Fruit fly (Drosophila melanogaster) whole organism, embryonic: ENCODE measurements around the gene Ephrin.
A peak's percentile ranks its signal among the peaks of the same experiment; 100 is the strongest.

Experiments used
- Aef1 ChIP-seq: fragments of 200-800 bp; sonication (Bioruptor generic); IDR thresholded peaks from 3 replicates; pipeline ENCODE4 v1.3.6; 2022; ENCODE audit warnings: missing biosample characterization, missing genetic modification characterization
- Antp ChIP-seq: fragments of 200-800 bp; sonication (Bioruptor generic); optimal IDR thresholded peaks from 3 replicates; lab custom pipeline; 2016; ENCODE audit warnings: missing biosample characterization, missing genetic modification characterization
- Asciz ChIP-seq: fragments of 200-800 bp; sonication (Bioruptor generic); optimal IDR thresholded peaks from 2 replicates; lab custom pipeline; 2017; ENCODE audit warnings: missing biosample characterization, mild to moderate bottlenecking, missing genetic modification characterization, missing genetic modification reagents
- Atf6 ChIP-seq: fragments of 200-800 bp; sonication (Bioruptor generic); IDR thresholded peaks from 2 replicates; pipeline ENCODE4 v1.3.6; 2022; ENCODE audit warnings: missing biosample characterization, missing genetic modification characterization
- BEAF-32 ChIP-seq: fragments of 200-800 bp; sonication (Bioruptor generic); optimal IDR thresholded peaks from 3 replicates; lab custom pipeline; 2017; ENCODE audit warnings: missing biosample characterization, missing genetic modification characterization, mild to moderate bottlenecking, moderate library complexity, missing genetic modification reagents
- CG1024 ChIP-seq: fragments of 200-800 bp; sonication (Bioruptor generic); IDR thresholded peaks from 2 replicates; pipeline ENCODE4 v1.3.6; 2022; ENCODE audit warnings: missing biosample characterization, missing genetic modification characterization
- CG10366 ChIP-seq: fragments of 200-800 bp; sonication (Bioruptor generic); IDR thresholded peaks from 2 replicates; pipeline ENCODE4 v1.3.6; 2022; ENCODE audit warnings: missing biosample characterization, missing genetic modification characterization
- CG10959 ChIP-seq: fragments of 200-800 bp; sonication (Bioruptor generic); IDR thresholded peaks from 2 replicates; pipeline ENCODE4 v1.3.6; 2022; ENCODE audit warnings: missing biosample characterization, missing genetic modification characterization
- CG11247 ChIP-seq: fragments of 200-800 bp; sonication (Bioruptor generic); IDR thresholded peaks from 2 replicates; pipeline ENCODE4 v1.3.6; 2022; ENCODE audit warnings: missing biosample characterization, missing genetic modification characterization
- CG11560 ChIP-seq: fragments of 200-800 bp; sonication (Bioruptor generic); IDR thresholded peaks from 3 replicates; pipeline ENCODE4 v1.3.6; 2022; ENCODE audit warnings: missing biosample characterization, missing genetic modification characterization
- CG11695 ChIP-seq: fragments of 200-800 bp; sonication (Bioruptor generic); IDR thresholded peaks from 3 replicates; pipeline ENCODE4 v1.3.6; 2022; ENCODE audit warnings: missing biosample characterization, missing genetic modification characterization
- CG12236 ChIP-seq: fragments of 200-800 bp; sonication (Bioruptor generic); optimal IDR thresholded peaks from 2 replicates; lab custom pipeline; 2016; ENCODE audit warnings: missing biosample characterization, missing genetic modification characterization
- CG14667 ChIP-seq: fragments of 200-800 bp; sonication (Bioruptor generic); IDR thresholded peaks from 2 replicates; pipeline ENCODE4 v1.3.6; 2022; ENCODE audit warnings: missing biosample characterization, missing genetic modification characterization
- CG14710 ChIP-seq: fragments of 200-800 bp; sonication (Bioruptor generic); optimal IDR thresholded peaks from 3 replicates; lab custom pipeline; 2019; ENCODE audit warnings: missing biosample characterization, mild to moderate bottlenecking, missing genetic modification characterization, moderate library complexity
- CG15479 ChIP-seq: fragments of 200-800 bp; sonication (Bioruptor generic); optimal IDR thresholded peaks from 3 replicates; lab custom pipeline; 2019; ENCODE audit warnings: missing biosample characterization, mild to moderate bottlenecking, missing genetic modification characterization, moderate library complexity
- CG16815 ChIP-seq: fragments of 200-800 bp; sonication (Bioruptor generic); optimal IDR thresholded peaks from 3 replicates; lab custom pipeline; 2017; ENCODE audit warnings: missing biosample characterization, mild to moderate bottlenecking, missing genetic modification characterization
- CG17802 ChIP-seq: fragments of 200-800 bp; sonication (Bioruptor generic); optimal IDR thresholded peaks from 2 replicates; lab custom pipeline; 2018; ENCODE audit warnings: missing biosample characterization, mild to moderate bottlenecking, missing genetic modification characterization, moderate library complexity
- CG30020 ChIP-seq: fragments of 200-800 bp; optimal IDR thresholded peaks from 2 replicates; lab custom pipeline; 2019; ENCODE audit warnings: missing biosample characterization, mild to moderate bottlenecking, missing genetic modification characterization, moderate library complexity
- CG31365 ChIP-seq: fragments of 200-800 bp; sonication (Bioruptor generic); optimal IDR thresholded peaks from 2 replicates; lab custom pipeline; 2018; ENCODE audit warnings: missing biosample characterization, mild to moderate bottlenecking, missing genetic modification characterization
- CG32532 ChIP-seq: fragments of 200-800 bp; sonication (Bioruptor generic); IDR thresholded peaks from 2 replicates; pipeline ENCODE4 v1.3.6; 2022; ENCODE audit warnings: missing biosample characterization, missing genetic modification characterization
- CG33557 ChIP-seq: fragments of 200-800 bp; sonication (Bioruptor generic); optimal IDR thresholded peaks from 2 replicates; lab custom pipeline; 2019; ENCODE audit warnings: missing biosample characterization, mild to moderate bottlenecking, missing genetic modification characterization, moderate library complexity
- CG42726 ChIP-seq: fragments of 200-800 bp; sonication (Bioruptor generic); IDR thresholded peaks from 2 replicates; pipeline ENCODE4 v1.3.6; 2022; ENCODE audit warnings: missing biosample characterization, missing genetic modification characterization; ENCODE audit not compliant: partially characterized antibody
- ERR ChIP-seq: fragments of 200-800 bp; sonication (Bioruptor generic); optimal IDR thresholded peaks from 2 replicates; lab custom pipeline; 2016; ENCODE audit warnings: missing biosample characterization, missing genetic modification characterization
- Eip74EF ChIP-seq, 2 experiments: fragments of 200-800 bp in 1 of 2; fragments of >200 bp in 1 of 2; sonication (Bioruptor generic) in 1 of 2; optimal IDR thresholded peaks; 2 replicates each; lab custom pipeline; 2017 to 2019; ENCODE audit warnings: missing biosample characterization in 2 of 2, missing genetic modification characterization in 2 of 2, mild to moderate bottlenecking in 1 of 2, moderate library complexity in 1 of 2
- Hmr ChIP-seq: fragments of 200-800 bp; sonication (Bioruptor generic); optimal IDR thresholded peaks from 3 replicates; lab custom pipeline; 2017; ENCODE audit warnings: mild to moderate bottlenecking, missing biosample characterization, missing genetic modification reagents, missing genetic modification characterization
- MESR4 ChIP-seq: fragments of 200-800 bp; sonication (Bioruptor generic); optimal IDR thresholded peaks from 2 replicates; lab custom pipeline; 2018; ENCODE audit warnings: missing biosample characterization, mild to moderate bottlenecking, missing genetic modification characterization, moderate library complexity
- Mrtf ChIP-seq: fragments of 200-800 bp; sonication (Bioruptor generic); IDR thresholded peaks from 3 replicates; pipeline ENCODE4 v1.3.6; 2022; ENCODE audit warnings: missing biosample characterization, missing genetic modification characterization
- Pdp1 ChIP-seq, 2 experiments: fragments of 200-800 bp; sonication (Bioruptor generic); optimal IDR thresholded peaks; 3 replicates each; lab custom pipeline; 2016; ENCODE audit warnings: missing biosample characterization in 2 of 2, missing genetic modification characterization in 2 of 2, mild to moderate bottlenecking in 1 of 2, moderate library complexity in 1 of 2
- Six4 ChIP-seq: fragments of 200-800 bp; sonication (Bioruptor generic); optimal IDR thresholded peaks from 2 replicates; lab custom pipeline; 2016; ENCODE audit warnings: missing biosample characterization, missing genetic modification characterization
- Xrp1 ChIP-seq: fragments of 200-800 bp; sonication (Bioruptor generic); IDR thresholded peaks from 2 replicates; pipeline ENCODE4 v1.3.6; 2022; ENCODE audit warnings: missing biosample characterization, missing genetic modification characterization
- YL-1 ChIP-seq: fragments of 200-800 bp; sonication (Bioruptor generic); optimal IDR thresholded peaks from 3 replicates; lab custom pipeline; 2017; ENCODE audit warnings: missing biosample characterization, mild to moderate bottlenecking, missing genetic modification characterization
- ash1 ChIP-seq: fragments of 200-800 bp; sonication (Bioruptor generic); optimal IDR thresholded peaks from 2 replicates; lab custom pipeline; 2018; ENCODE audit warnings: missing biosample characterization, mild to moderate bottlenecking, missing genetic modification characterization
- bsh ChIP-seq, 2 experiments: fragments of 200-800 bp; sonication (Bioruptor generic); optimal IDR thresholded peaks; 2 replicates each; lab custom pipeline; 2017 to 2018; ENCODE audit warnings: mild to moderate bottlenecking in 2 of 2, missing biosample characterization in 2 of 2, missing genetic modification characterization in 2 of 2, moderate library complexity in 1 of 2
- cad ChIP-seq: fragments of >200 bp; optimal IDR thresholded peaks from 2 replicates; lab custom pipeline; 2017; ENCODE audit warnings: missing biosample characterization, missing genetic modification characterization
- caup ChIP-seq: fragments of 200-800 bp; sonication (Bioruptor generic); optimal IDR thresholded peaks from 3 replicates; lab custom pipeline; 2017; ENCODE audit warnings: missing biosample characterization, mild to moderate bottlenecking, missing genetic modification characterization, moderate library complexity; ENCODE audit not compliant: severe bottlenecking
- en ChIP-seq: fragments of 200-800 bp; sonication (Bioruptor generic); optimal IDR thresholded peaks from 2 replicates; lab custom pipeline; 2016; ENCODE audit warnings: missing biosample characterization, missing genetic modification characterization
- hbn ChIP-seq: fragments of 200-800 bp; sonication (Bioruptor generic); IDR thresholded peaks from 2 replicates; pipeline ENCODE4 v1.3.6; 2022; ENCODE audit warnings: missing biosample characterization, missing genetic modification characterization; ENCODE audit not compliant: partially characterized antibody
- org-1 ChIP-seq: fragments of 200-800 bp; sonication (Bioruptor generic); optimal IDR thresholded peaks from 2 replicates; lab custom pipeline; 2017; ENCODE audit warnings: missing biosample characterization, missing genetic modification characterization
- otp ChIP-seq: fragments of 200-800 bp; sonication (Bioruptor generic); IDR thresholded peaks from 3 replicates; pipeline ENCODE4, ENCODE4 v1.3.6; 2022; ENCODE audit warnings: missing biosample characterization, missing genetic modification characterization
- pb ChIP-seq: fragments of 200-800 bp; sonication (Bioruptor generic); optimal IDR thresholded peaks from 3 replicates; lab custom pipeline; 2016; ENCODE audit warnings: missing biosample characterization, missing genetic modification characterization
- pnt ChIP-seq: fragments of 200-800 bp; sonication (Bioruptor generic); optimal IDR thresholded peaks from 3 replicates; lab custom pipeline; 2016; ENCODE audit warnings: missing biosample characterization, missing genetic modification characterization
- pzg ChIP-seq: fragments of 200-800 bp; sonication (Bioruptor generic); optimal IDR thresholded peaks from 3 replicates; lab custom pipeline; 2018; ENCODE audit warnings: missing biosample characterization, mild to moderate bottlenecking, missing genetic modification characterization, moderate library complexity
- schlank ChIP-seq: fragments of 200-800 bp; sonication (Bioruptor generic); optimal IDR thresholded peaks from 2 replicates; lab custom pipeline; 2018; ENCODE audit warnings: missing biosample characterization, mild to moderate bottlenecking, missing genetic modification characterization
- sim ChIP-seq: fragments of 200-800 bp; sonication (Bioruptor generic); IDR thresholded peaks from 2 replicates; pipeline ENCODE4 v1.3.6; 2022; ENCODE audit warnings: missing biosample characterization, missing genetic modification characterization
- sima ChIP-seq: fragments of 200-800 bp; sonication (Bioruptor generic); optimal IDR thresholded peaks from 2 replicates; lab custom pipeline; 2016; ENCODE audit warnings: missing biosample characterization, missing genetic modification characterization
- sqz ChIP-seq: fragments of 200-800 bp; sonication (Bioruptor generic); optimal IDR thresholded peaks from 3 replicates; lab custom pipeline; 2018; ENCODE audit warnings: missing biosample characterization, mild to moderate bottlenecking, missing genetic modification characterization
- stwl ChIP-seq: fragments of 200-800 bp; sonication (Bioruptor generic); optimal IDR thresholded peaks from 3 replicates; lab custom pipeline; 2018; ENCODE audit warnings: missing biosample characterization, mild to moderate bottlenecking, missing genetic modification characterization, moderate library complexity
- tll ChIP-seq, 2 experiments: fragments of 200-800 bp in 1 of 2; fragments of >200 bp in 1 of 2; sonication (Bioruptor generic) in 1 of 2; optimal IDR thresholded peaks; 2 replicates each; lab custom pipeline; 2017 to 2019; ENCODE audit warnings: missing biosample characterization in 2 of 2, missing genetic modification characterization in 2 of 2, mild to moderate bottlenecking in 1 of 2, moderate library complexity in 1 of 2
- toy ChIP-seq: fragments of 200-800 bp; sonication (Bioruptor generic); IDR thresholded peaks from 2 replicates; pipeline ENCODE4 v1.3.6; 2022; ENCODE audit warnings: missing biosample characterization, missing genetic modification characterization

The Ephrin gene

DNA sequence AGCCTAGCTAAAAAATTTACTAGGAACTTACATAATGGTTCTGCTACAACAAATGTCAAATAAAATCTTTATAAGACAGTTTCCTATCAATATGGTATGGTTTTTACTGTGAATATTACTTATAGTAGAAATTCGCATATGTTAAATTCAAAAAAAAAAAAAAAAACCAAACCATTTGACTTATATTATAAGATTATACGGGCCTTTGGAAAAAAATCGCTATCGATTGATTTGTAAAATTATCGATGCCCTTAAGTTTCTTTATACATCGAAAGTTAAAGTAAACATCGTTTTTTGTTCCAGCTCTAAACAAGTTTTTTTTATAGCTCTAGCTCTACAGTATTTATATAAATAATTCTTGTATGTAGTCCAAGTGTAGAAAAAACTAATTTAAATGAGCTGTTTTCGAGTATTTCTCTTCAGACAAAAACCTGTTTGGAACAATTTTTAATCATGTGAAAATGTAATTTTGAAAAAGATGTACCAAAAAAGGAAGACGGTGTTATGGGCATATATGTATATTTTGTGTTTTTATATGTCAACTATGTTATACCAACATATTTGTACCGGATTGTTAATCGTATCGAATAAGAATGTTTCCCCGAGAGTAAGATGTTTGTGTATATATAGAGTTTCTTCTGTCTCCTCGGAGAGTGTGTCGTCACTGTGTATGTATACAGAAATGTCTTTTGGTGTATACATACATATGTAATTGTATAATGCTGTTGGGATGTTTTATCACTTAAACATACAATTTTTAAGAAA, at the start of gene Ephrin, which contains the start of gene ND-49:
Gene Ephrin (plus strand): TSS at position 252 of the 765 bp plus-strand sequence.
Gene ND-49 (minus strand): TSS at position 51 of the 765 bp plus-strand sequence.
- TF ChIP-seq sima (GFP tag; lab: Kevin White, UChicago), result no peak
- TF ChIP-seq Xrp1 (GFP tag; lab: Robert Waterston, UW), result no peak
- no peak for TF ChIP-seq tll (GFP tag; optimal IDR thresholded peaks at IDR 0.05; lab: Kevin White, UChicago)
- TF ChIP-seq pb, result no peak
- TF ChIP-seq otp, result no peak
- TF ChIP-seq Eip74EF (GFP tag; optimal IDR thresholded peaks at IDR 0.05; lab: Kevin White, UChicago), result no peak
- TF ChIP-seq YL-1 (GFP tag; lab: Kevin White, UChicago), result peak; percentile 70
- no peak for TF ChIP-seq ERR (GFP tag; lab: Kevin White, UChicago)
- no peak for TF ChIP-seq en (GFP tag; lab: Kevin White, UChicago)
- TF ChIP-seq CG14710 (tag; lab: Kevin White, UChicago), result no peak
- peak; percentile 58 for TF ChIP-seq BEAF-32 (GFP tag; lab: Kevin White, UChicago)
- no peak for TF ChIP-seq Mrtf (GFP tag; lab: Robert Waterston, UW)
- TF ChIP-seq bsh (GFP tag; optimal IDR thresholded peaks at IDR 0.05; lab: Kevin White, UChicago), result no peak
- TF ChIP-seq Antp (GFP tag; lab: Kevin White, UChicago), result no peak
- peak; percentile 13 for TF ChIP-seq pzg
- no peak for TF ChIP-seq Six4 (GFP tag; lab: Kevin White, UChicago)
- TF ChIP-seq CG12236 (GFP tag; lab: Kevin White, UChicago), result no peak
- no peak for TF ChIP-seq CG15479 (GFP tag; lab: Kevin White, UChicago)
- no peak for TF ChIP-seq CG16815 (GFP tag; lab: Kevin White, UChicago)
- TF ChIP-seq sqz (GFP tag; lab: Kevin White, UChicago), result peak; percentile 75
- TF ChIP-seq CG33557 (GFP tag; lab: Kevin White, UChicago), result no peak
- no peak for TF ChIP-seq CG11560
- peak; percentile 91; the same call in 1 of the 2 replicates for TF ChIP-seq CG1024 (GFP tag; lab: Robert Waterston, UW)
- no peak for TF ChIP-seq CG14667
- no peak for TF ChIP-seq Hmr (GFP tag; lab: Kevin White, UChicago)
- no peak for TF ChIP-seq caup
- peak in 1 of 2 experiments; percentile 95 for TF ChIP-seq Pdp1 (GFP tag; optimal IDR thresholded peaks at IDR 0.05; lab: Kevin White, UChicago)
- TF ChIP-seq ash1 (GFP tag; lab: Kevin White, UChicago), result no peak
- no peak for TF ChIP-seq org-1 (GFP tag; lab: Kevin White, UChicago)
- TF ChIP-seq Asciz, result peak; percentile 5
- peak; percentile 95 for TF ChIP-seq CG30020
- no peak for TF ChIP-seq schlank
- no peak for TF ChIP-seq pnt (GFP tag; lab: Kevin White, UChicago)
- TF ChIP-seq CG42726 (GFP tag; lab: Robert Waterston, UW), result no peak
- no peak for TF ChIP-seq sim
- TF ChIP-seq CG17802 (tag; lab: Kevin White, UChicago), result peak; percentile 96
- no peak for TF ChIP-seq toy (GFP tag; lab: Robert Waterston, UW)
- peak; percentile 83 for TF ChIP-seq MESR4 (GFP tag; lab: Kevin White, UChicago)
- no peak for TF ChIP-seq hbn (GFP tag; lab: Robert Waterston, UW)
- no peak for TF ChIP-seq cad (GFP tag; lab: Kevin White, UChicago)
- no peak for TF ChIP-seq CG10366
- TF ChIP-seq CG11695, result no peak
- TF ChIP-seq CG32532 (GFP tag; lab: Robert Waterston, UW), result no peak
- TF ChIP-seq CG10959, result no peak
- no peak for TF ChIP-seq stwl
- no peak for TF ChIP-seq Atf6 (GFP tag; lab: Robert Waterston, UW)
- TF ChIP-seq Aef1 (GFP tag; lab: Robert Waterston, UW), result no peak
- TF ChIP-seq CG31365 (tag; lab: Kevin White, UChicago), result no peak
- TF ChIP-seq CG11247 (GFP tag; lab: Robert Waterston, UW), result no peak
